Fruit fly (Drosophila melanogaster) whole organism, prepupa: ENCODE measurements around the gene Nprl3.

Source experiments
- CG10631 ChIP-seq: fragments of 200-800 bp; sonication (Bioruptor generic); optimal IDR thresholded peaks from 2 replicates; lab custom pipeline; 2016; ENCODE audit warnings: missing biosample characterization, missing genetic modification characterization
- CG10669 ChIP-seq: fragments of 200-800 bp; sonication (Bioruptor generic); optimal IDR thresholded peaks from 3 replicates; lab custom pipeline; 2018; ENCODE audit warnings: missing biosample characterization, mild to moderate bottlenecking, missing genetic modification characterization, moderate library complexity
- CG11294 ChIP-seq: fragments of 200-800 bp; sonication (Bioruptor generic); IDR thresholded peaks from 2 replicates; pipeline ENCODE4 v1.3.6; 2022; ENCODE audit warnings: missing biosample characterization, missing genetic modification characterization
- CG11902 ChIP-seq: fragments of 200-800 bp; sonication (Bioruptor generic); optimal IDR thresholded peaks from 3 replicates; lab custom pipeline; 2016; ENCODE audit warnings: missing biosample characterization, missing genetic modification characterization
- CG15336 ChIP-seq: fragments of 200-800 bp; sonication (Bioruptor generic); IDR thresholded peaks from 2 replicates; pipeline ENCODE4 v1.3.6; 2022; ENCODE audit warnings: missing biosample characterization, missing genetic modification characterization
- CG1621 ChIP-seq: fragments of 200-800 bp; sonication (Bioruptor generic); optimal IDR thresholded peaks from 3 replicates; lab custom pipeline; 2018; ENCODE audit warnings: missing biosample characterization, mild to moderate bottlenecking, missing genetic modification characterization
- CG16779 ChIP-seq: fragments of 200-800 bp; sonication (Bioruptor generic); optimal IDR thresholded peaks from 3 replicates; lab custom pipeline; 2017; ENCODE audit warnings: missing biosample characterization, mild to moderate bottlenecking, missing genetic modification characterization
- CG3032 ChIP-seq: fragments of 200-800 bp; optimal IDR thresholded peaks from 2 replicates; lab custom pipeline; 2019; ENCODE audit warnings: missing biosample characterization, mild to moderate bottlenecking, missing genetic modification characterization, moderate library complexity
- CG31627 ChIP-seq: fragments of 200-800 bp; sonication (Bioruptor generic); optimal IDR thresholded peaks from 3 replicates; lab custom pipeline; 2016; ENCODE audit warnings: missing biosample characterization, missing genetic modification characterization
- CG32006 ChIP-seq: fragments of 200-800 bp; sonication (Bioruptor generic); optimal IDR thresholded peaks from 3 replicates; lab custom pipeline; 2017; ENCODE audit warnings: missing biosample characterization, mild to moderate bottlenecking, missing genetic modification characterization
- CG34406 ChIP-seq: fragments of 200-800 bp; sonication (Bioruptor generic); optimal IDR thresholded peaks from 3 replicates; lab custom pipeline; 2016; ENCODE audit warnings: missing biosample characterization, missing genetic modification characterization
- CG3919 ChIP-seq: fragments of 200-800 bp; sonication (Bioruptor generic); optimal IDR thresholded peaks from 3 replicates; lab custom pipeline; 2016; ENCODE audit warnings: missing biosample characterization, missing genetic modification characterization
- CG4318 ChIP-seq: fragments of 200-800 bp; sonication (Bioruptor generic); optimal IDR thresholded peaks from 3 replicates; lab custom pipeline; 2017; ENCODE audit warnings: missing biosample characterization, mild to moderate bottlenecking, missing genetic modification characterization
- CG6163 ChIP-seq: fragments of 200-800 bp; sonication (Bioruptor generic); IDR thresholded peaks from 3 replicates; pipeline ENCODE4 v1.3.6; 2022; ENCODE audit warnings: missing biosample characterization, missing genetic modification characterization
- CG6276 ChIP-seq: fragments of 200-800 bp; sonication (Bioruptor generic); optimal IDR thresholded peaks from 2 replicates; lab custom pipeline; 2017; ENCODE audit warnings: missing biosample characterization, mild to moderate bottlenecking, missing genetic modification characterization
- CG6792 ChIP-seq: fragments of 200-800 bp; sonication (Bioruptor generic); optimal IDR thresholded peaks from 3 replicates; lab custom pipeline; 2016; ENCODE audit warnings: missing biosample characterization, missing genetic modification characterization
- CG6854 ChIP-seq: fragments of 200-800 bp; sonication (Bioruptor generic); optimal IDR thresholded peaks from 2 replicates; lab custom pipeline; 2017; ENCODE audit warnings: missing biosample characterization, mild to moderate bottlenecking, missing genetic modification characterization
- CG7368 ChIP-seq: fragments of 200-800 bp; sonication (Bioruptor generic); optimal IDR thresholded peaks from 3 replicates; lab custom pipeline; 2016; ENCODE audit warnings: missing biosample characterization, missing genetic modification characterization
- CG8119 ChIP-seq: fragments of 200-800 bp; sonication (Bioruptor generic); IDR thresholded peaks from 3 replicates; pipeline ENCODE4 v1.3.6; 2022; ENCODE audit warnings: missing biosample characterization, missing genetic modification characterization
- CG8632 ChIP-seq: fragments of 200-800 bp; sonication (Bioruptor generic); optimal IDR thresholded peaks from 3 replicates; lab custom pipeline; 2016; ENCODE audit warnings: missing biosample characterization, missing genetic modification characterization
- CG9139 ChIP-seq: fragments of 200-800 bp; sonication (Bioruptor generic); optimal IDR thresholded peaks from 3 replicates; lab custom pipeline; 2017; ENCODE audit warnings: missing biosample characterization, mild to moderate bottlenecking, missing genetic modification characterization
- Eip75B ChIP-seq: fragments of 200-800 bp; sonication (Bioruptor generic); optimal IDR thresholded peaks from 3 replicates; lab custom pipeline; 2016; ENCODE audit warnings: missing biosample characterization, missing genetic modification characterization
- Eip78C ChIP-seq: fragments of 200-800 bp; sonication (Bioruptor generic); peaks from one replicate; lab custom pipeline; 2016; ENCODE audit warnings: missing biosample characterization, missing genetic modification characterization
- Eip93F ChIP-seq: fragments of 200-800 bp; sonication (Bioruptor generic); optimal IDR thresholded peaks from 2 replicates; lab custom pipeline; 2016; ENCODE audit warnings: missing biosample characterization, mild to moderate bottlenecking, missing genetic modification characterization
- Ets96B ChIP-seq: fragments of 200-800 bp; optimal IDR thresholded peaks from 2 replicates; lab custom pipeline; 2019; ENCODE audit warnings: missing biosample characterization, mild to moderate bottlenecking, missing genetic modification characterization, moderate library complexity
- Gug ChIP-seq: fragments of 200-800 bp; sonication (Bioruptor generic); IDR thresholded peaks from 2 replicates; pipeline ENCODE4 v1.3.6; 2022; ENCODE audit warnings: missing biosample characterization, missing genetic modification characterization
- Hr39 ChIP-seq: fragments of 200-800 bp; sonication (Bioruptor generic); optimal IDR thresholded peaks from 2 replicates; lab custom pipeline; 2016; ENCODE audit warnings: missing biosample characterization, missing genetic modification characterization
- Hr4 ChIP-seq: fragments of 200-800 bp; sonication (Bioruptor generic); optimal IDR thresholded peaks from 3 replicates; lab custom pipeline; 2016; ENCODE audit warnings: missing biosample characterization, missing genetic modification characterization
- Lpt ChIP-seq: fragments of 200-800 bp; sonication (Bioruptor generic); optimal IDR thresholded peaks from 3 replicates; lab custom pipeline; 2016; ENCODE audit warnings: missing biosample characterization, missing genetic modification characterization
- Met ChIP-seq: fragments of 200-800 bp; sonication (Bioruptor generic); optimal IDR thresholded peaks from 3 replicates; lab custom pipeline; 2016; ENCODE audit warnings: missing biosample characterization, missing genetic modification characterization
- OdsH ChIP-seq: fragments of 200-800 bp; sonication (Bioruptor generic); optimal IDR thresholded peaks from 3 replicates; lab custom pipeline; 2016; ENCODE audit warnings: missing biosample characterization, missing genetic modification characterization
- Smox ChIP-seq: fragments of 200-800 bp; sonication (Bioruptor generic); optimal IDR thresholded peaks from 3 replicates; lab custom pipeline; 2016; ENCODE audit warnings: missing biosample characterization, missing genetic modification characterization
- Sox102F ChIP-seq: fragments of 200-800 bp; sonication (Bioruptor generic); optimal IDR thresholded peaks from 2 replicates; lab custom pipeline; 2016; ENCODE audit warnings: missing biosample characterization, mild to moderate bottlenecking, missing genetic modification characterization
- Sox15 ChIP-seq: fragments of 200-800 bp; sonication (Bioruptor generic); optimal IDR thresholded peaks from 3 replicates; lab custom pipeline; 2016; ENCODE audit warnings: missing biosample characterization, missing genetic modification characterization
- achi ChIP-seq: fragments of 200-800 bp; sonication (Bioruptor generic); optimal IDR thresholded peaks from 3 replicates; lab custom pipeline; 2016; ENCODE audit warnings: missing biosample characterization, missing genetic modification characterization
- acj6 ChIP-seq: fragments of 200-800 bp; sonication (Bioruptor generic); optimal IDR thresholded peaks from 3 replicates; lab custom pipeline; 2016; ENCODE audit warnings: missing biosample characterization, missing genetic modification characterization
- cyc ChIP-seq: fragments of 200-800 bp; sonication (Bioruptor generic); optimal IDR thresholded peaks from 3 replicates; lab custom pipeline; 2016; ENCODE audit warnings: missing biosample characterization, missing genetic modification characterization
- dac ChIP-seq: fragments of 200-800 bp; sonication (Bioruptor generic); optimal IDR thresholded peaks from 2 replicates; lab custom pipeline; 2017; ENCODE audit warnings: missing biosample characterization, mild to moderate bottlenecking, missing genetic modification characterization
- dsx ChIP-seq: fragments of 200-800 bp; optimal IDR thresholded peaks from 3 replicates; lab custom pipeline; 2019; ENCODE audit warnings: missing biosample characterization, mild to moderate bottlenecking, missing genetic modification characterization, moderate library complexity; ENCODE audit not compliant: poor library complexity, severe bottlenecking
- eg ChIP-seq: fragments of 200-800 bp; sonication (Bioruptor generic); IDR thresholded peaks from 3 replicates; pipeline ENCODE4 v1.3.6; 2022; ENCODE audit warnings: missing biosample characterization, missing genetic modification characterization
- esn ChIP-seq: fragments of 200-800 bp; sonication (Bioruptor generic); optimal IDR thresholded peaks from 2 replicates; lab custom pipeline; 2016; ENCODE audit warnings: missing biosample characterization, mild to moderate bottlenecking, missing genetic modification characterization, moderate library complexity
- fd59A ChIP-seq: fragments of 200-800 bp; sonication (Bioruptor generic); optimal IDR thresholded peaks from 2 replicates; lab custom pipeline; 2017; ENCODE audit warnings: missing biosample characterization, mild to moderate bottlenecking, missing genetic modification characterization, missing genetic modification reagents
- fd85E ChIP-seq: fragments of 200-800 bp; sonication (Bioruptor generic); optimal IDR thresholded peaks from 3 replicates; lab custom pipeline; 2016; ENCODE audit warnings: missing biosample characterization, missing genetic modification characterization
- fkh ChIP-seq: fragments of 200-800 bp; sonication (Bioruptor generic); optimal IDR thresholded peaks from 3 replicates; lab custom pipeline; 2017; ENCODE audit warnings: missing biosample characterization, mild to moderate bottlenecking, missing genetic modification characterization, moderate library complexity
- lz ChIP-seq: fragments of 200-800 bp; sonication (Bioruptor generic); optimal IDR thresholded peaks from 3 replicates; lab custom pipeline; 2016; ENCODE audit warnings: missing biosample characterization, missing genetic modification characterization
- net ChIP-seq: fragments of 200-800 bp; sonication (Bioruptor generic); optimal IDR thresholded peaks from 3 replicates; lab custom pipeline; 2016; ENCODE audit warnings: missing biosample characterization, missing genetic modification characterization
- pdm3 ChIP-seq: fragments of 200-800 bp; sonication (Bioruptor generic); optimal IDR thresholded peaks from 3 replicates; lab custom pipeline; 2016; ENCODE audit warnings: missing biosample characterization, missing genetic modification characterization
- salr ChIP-seq, 2 experiments: fragments of 200-800 bp; sonication (Bioruptor generic); optimal IDR thresholded peaks; 3 replicates each; lab custom pipeline; 2016 to 2018; ENCODE audit warnings: missing biosample characterization in 2 of 2, missing genetic modification characterization in 2 of 2, mild to moderate bottlenecking in 1 of 2
- spab ChIP-seq: fragments of 200-800 bp; sonication (Bioruptor generic); optimal IDR thresholded peaks from 2 replicates; lab custom pipeline; 2017; ENCODE audit warnings: missing biosample characterization, mild to moderate bottlenecking, missing genetic modification characterization, missing genetic modification reagents
- ss ChIP-seq, 2 experiments: fragments of 200-800 bp; sonication (Bioruptor generic); optimal IDR thresholded peaks; 2 replicates in 1 of 2; 3 replicates in 1 of 2; lab custom pipeline; 2017 to 2018; ENCODE audit warnings: mild to moderate bottlenecking in 2 of 2, missing biosample characterization in 2 of 2, missing genetic modification characterization in 2 of 2, moderate library complexity in 1 of 2
- svp ChIP-seq: fragments of 200-800 bp; sonication (Bioruptor generic); peaks from one replicate; lab custom pipeline; 2016; ENCODE audit warnings: missing biosample characterization, missing genetic modification characterization
- topi ChIP-seq: fragments of 200-800 bp; sonication (Bioruptor generic); optimal IDR thresholded peaks from 3 replicates; lab custom pipeline; 2016; ENCODE audit warnings: missing biosample characterization, missing genetic modification characterization

Gene Nprl3

DNA sequence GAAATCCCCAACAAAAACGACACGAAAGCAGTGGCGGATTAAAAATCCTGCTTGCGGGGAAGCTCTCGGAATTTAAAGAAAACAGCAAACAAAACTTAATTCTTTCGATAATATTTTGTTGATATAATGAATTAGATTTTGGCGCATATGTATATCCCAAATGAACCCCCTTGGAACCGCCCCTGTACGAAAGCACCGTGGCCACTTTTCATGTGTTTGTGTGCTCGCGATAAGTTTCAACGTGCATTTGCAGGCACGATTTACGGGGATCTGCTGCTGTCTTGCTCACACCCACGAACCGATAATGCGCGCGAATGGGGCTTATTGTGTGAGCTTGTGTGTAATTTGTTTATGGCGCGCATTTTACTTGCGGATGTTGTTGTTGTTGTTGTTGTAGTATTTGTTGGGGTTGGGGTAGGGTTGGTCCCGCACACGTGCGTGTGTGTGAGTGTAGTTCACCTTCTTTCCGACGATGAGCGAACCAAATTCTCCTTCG, 3.3 kb upstream of the Nprl3 start:
- TF ChIP-seq Sox15 (GFP tag; lab: Kevin White, UChicago), result peak; percentile 98
- peak; percentile 92 for TF ChIP-seq fd85E (GFP tag; lab: Kevin White, UChicago)
- TF ChIP-seq CG32006 (GFP tag; lab: Kevin White, UChicago), result peak; percentile 100
- peak; percentile 99 for TF ChIP-seq Eip75B (GFP tag; lab: Kevin White, UChicago)
- TF ChIP-seq dac (GFP tag; lab: Kevin White, UChicago), result peak; percentile 99
- TF ChIP-seq CG6854 (GFP tag; lab: Kevin White, UChicago), result peak; percentile 92
- peak; percentile 96 for TF ChIP-seq spab
- TF ChIP-seq topi (GFP tag; lab: Kevin White, UChicago), result peak; percentile 98
- TF ChIP-seq CG6276 (GFP tag; lab: Kevin White, UChicago), result peak; percentile 98
- TF ChIP-seq Ets96B (tag; lab: Kevin White, UChicago), result peak; percentile 98
- TF ChIP-seq salr (GFP tag; optimal IDR thresholded peaks at IDR 0.05; lab: Kevin White, UChicago), result peak; percentile 96 to 99
- TF ChIP-seq Hr4 (GFP tag; lab: Kevin White, UChicago), result peak; percentile 99
- TF ChIP-seq acj6 (GFP tag; lab: Kevin White, UChicago), result peak; percentile 99
- peak; percentile 98 for TF ChIP-seq CG7368
- TF ChIP-seq ss (GFP tag; optimal IDR thresholded peaks at IDR 0.05; lab: Kevin White, UChicago), result peak; percentile 92 to 96
- peak; percentile 90 for TF ChIP-seq dsx (GFP tag; lab: Kevin White, UChicago)
- TF ChIP-seq fkh (GFP tag; lab: Kevin White, UChicago), result peak; percentile 89
- TF ChIP-seq Gug (GFP tag; lab: Robert Waterston, UW), result peak; percentile 97
- TF ChIP-seq CG10631, result peak; percentile 98
- TF ChIP-seq CG11294 (GFP tag; lab: Robert Waterston, UW), result peak; percentile 98
- peak; percentile 97 for TF ChIP-seq Smox (GFP tag; lab: Kevin White, UChicago)
- TF ChIP-seq OdsH (GFP tag; lab: Kevin White, UChicago), result peak; percentile 99
- TF ChIP-seq CG34406 (GFP tag; lab: Kevin White, UChicago), result peak; percentile 98
- TF ChIP-seq net (GFP tag; lab: Kevin White, UChicago), result peak; percentile 99
- TF ChIP-seq CG6792 (GFP tag; lab: Kevin White, UChicago), result peak; percentile 98
- TF ChIP-seq Eip78C (GFP tag; lab: Kevin White, UChicago), result peak; percentile 100
- peak; percentile 98 for TF ChIP-seq CG4318 (GFP tag; lab: Kevin White, UChicago)
- peak; percentile 98 for TF ChIP-seq achi
- TF ChIP-seq CG15336 (GFP tag; lab: Robert Waterston, UW), result peak; percentile 99
- peak; percentile 99 for TF ChIP-seq CG31627
- TF ChIP-seq eg (GFP tag; lab: Robert Waterston, UW), result peak; percentile 99
- TF ChIP-seq Hr39 (GFP tag; lab: Kevin White, UChicago), result peak; percentile 99
- peak; percentile 99 for TF ChIP-seq svp
- peak; percentile 98 for TF ChIP-seq Met (GFP tag; lab: Kevin White, UChicago)
- TF ChIP-seq lz (GFP tag; lab: Kevin White, UChicago), result peak; percentile 98
- peak; percentile 97 for TF ChIP-seq fd59A (GFP tag; lab: Kevin White, UChicago)
- peak; percentile 99 for TF ChIP-seq CG11902 (GFP tag; lab: Kevin White, UChicago)
- TF ChIP-seq pdm3 (GFP tag; lab: Kevin White, UChicago), result peak; percentile 99
- peak; percentile 97 for TF ChIP-seq CG8632
- TF ChIP-seq CG3032 (tag; lab: Kevin White, UChicago), result peak; percentile 94
- peak; percentile 99 for TF ChIP-seq Lpt (GFP tag; lab: Kevin White, UChicago)
- TF ChIP-seq CG10669 (GFP tag; lab: Kevin White, UChicago), result peak; percentile 98
- peak; percentile 97 for TF ChIP-seq CG16779 (tag; lab: Kevin White, UChicago)
- TF ChIP-seq esn (GFP tag; lab: Kevin White, UChicago), result peak; percentile 99
- TF ChIP-seq CG6163 (GFP tag; lab: Robert Waterston, UW), result peak; percentile 99
- peak; percentile 94 for TF ChIP-seq Eip93F (GFP tag; lab: Kevin White, UChicago)
- TF ChIP-seq CG9139 (GFP tag; lab: Kevin White, UChicago), result peak; percentile 90
- TF ChIP-seq CG1621 (tag; lab: Kevin White, UChicago), result peak; percentile 96
- peak; percentile 96 for TF ChIP-seq Sox102F (GFP tag; lab: Kevin White, UChicago)
- TF ChIP-seq cyc (GFP tag; lab: Kevin White, UChicago), result peak; percentile 99
- peak; percentile 99 for TF ChIP-seq CG3919 (GFP tag; lab: Kevin White, UChicago)
- TF ChIP-seq CG8119 (GFP tag; lab: Robert Waterston, UW), result peak; percentile 99
